Fruit fly (Drosophila melanogaster) whole organism, embryonic: ENCODE measurements around the gene CG11726.

Experiments used
- Bteb2 ChIP-seq: fragments of 200-800 bp; sonication (Bioruptor generic); optimal IDR thresholded peaks from 2 replicates; lab custom pipeline; 2016; ENCODE audit warnings: missing biosample characterization, missing genetic modification characterization
- CG10147 ChIP-seq: fragments of 200-800 bp; sonication (Bioruptor generic); optimal IDR thresholded peaks from 2 replicates; lab custom pipeline; 2019; ENCODE audit warnings: missing biosample characterization, mild to moderate bottlenecking, missing genetic modification characterization, moderate library complexity
- CG10565 ChIP-seq: fragments of 200-800 bp; sonication (Bioruptor generic); optimal IDR thresholded peaks from 3 replicates; lab custom pipeline; 2016; ENCODE audit warnings: missing biosample characterization, mild to moderate bottlenecking, missing genetic modification characterization
- CG10959 ChIP-seq: fragments of 200-800 bp; sonication (Bioruptor generic); IDR thresholded peaks from 2 replicates; pipeline ENCODE4 v1.3.6; 2022; ENCODE audit warnings: missing biosample characterization, missing genetic modification characterization
- CG10979 ChIP-seq: fragments of 200-800 bp; sonication (Bioruptor generic); optimal IDR thresholded peaks from 2 replicates; lab custom pipeline; 2018; ENCODE audit warnings: missing biosample characterization, mild to moderate bottlenecking, missing genetic modification characterization, moderate library complexity
- CG12659 ChIP-seq: fragments of 200-800 bp; sonication (Bioruptor generic); optimal IDR thresholded peaks from 3 replicates; lab custom pipeline; 2017; ENCODE audit warnings: mild to moderate bottlenecking, missing biosample characterization, missing genetic modification reagents, missing genetic modification characterization
- CG12744 ChIP-seq: fragments of 200-800 bp; sonication (Bioruptor generic); optimal IDR thresholded peaks from 2 replicates; lab custom pipeline; 2016; ENCODE audit warnings: missing biosample characterization, missing genetic modification characterization
- CG13424 ChIP-seq: fragments of 200-800 bp; sonication (Bioruptor generic); optimal IDR thresholded peaks from 2 replicates; lab custom pipeline; 2019; ENCODE audit warnings: missing biosample characterization, mild to moderate bottlenecking, missing genetic modification characterization, moderate library complexity
- CG1602 ChIP-seq: fragments of 200-800 bp; sonication (Bioruptor generic); optimal IDR thresholded peaks from 3 replicates; lab custom pipeline; 2016; ENCODE audit warnings: missing biosample characterization, missing genetic modification characterization
- CG1603 ChIP-seq: fragments of 200-800 bp; sonication (Bioruptor generic); optimal IDR thresholded peaks from 2 replicates; lab custom pipeline; 2019; ENCODE audit warnings: missing biosample characterization, mild to moderate bottlenecking, missing genetic modification characterization, moderate library complexity
- CG17912 ChIP-seq: fragments of 200-800 bp; sonication (Bioruptor generic); optimal IDR thresholded peaks from 2 replicates; lab custom pipeline; 2018; ENCODE audit warnings: missing biosample characterization, mild to moderate bottlenecking, missing genetic modification characterization
- CG31365 ChIP-seq: fragments of 200-800 bp; sonication (Bioruptor generic); optimal IDR thresholded peaks from 2 replicates; lab custom pipeline; 2018; ENCODE audit warnings: missing biosample characterization, mild to moderate bottlenecking, missing genetic modification characterization
- CG43689 ChIP-seq: fragments of 200-800 bp; sonication (Bioruptor generic); IDR thresholded peaks from 2 replicates; pipeline ENCODE4 v1.3.6; 2022; ENCODE audit warnings: missing biosample characterization, missing genetic modification characterization
- CG5245 ChIP-seq: fragments of 200-800 bp; sonication (Bioruptor generic); optimal IDR thresholded peaks from 3 replicates; lab custom pipeline; 2016; ENCODE audit warnings: missing biosample characterization, missing genetic modification characterization
- CG6791 ChIP-seq: fragments of 200-800 bp; sonication (Bioruptor generic); IDR thresholded peaks from 3 replicates; pipeline ENCODE4 v1.3.6; 2022; ENCODE audit warnings: missing biosample characterization, missing genetic modification characterization; ENCODE audit not compliant: partially characterized antibody
- CG7963 ChIP-seq: fragments of 200-800 bp; sonication (Bioruptor generic); IDR thresholded peaks from 3 replicates; pipeline ENCODE4 v1.3.6; 2022; ENCODE audit warnings: missing biosample characterization, missing genetic modification characterization; ENCODE audit not compliant: partially characterized antibody
- CG8359 ChIP-seq: fragments of 200-800 bp; sonication (Bioruptor generic); optimal IDR thresholded peaks from 2 replicates; lab custom pipeline; 2017; ENCODE audit warnings: missing biosample characterization, mild to moderate bottlenecking, missing genetic modification characterization, borderline replicate concordance
- CG9437 ChIP-seq: fragments of 200-800 bp; sonication (Bioruptor generic); optimal IDR thresholded peaks from 2 replicates; lab custom pipeline; 2018; ENCODE audit warnings: missing biosample characterization, mild to moderate bottlenecking, missing genetic modification characterization
- D19A ChIP-seq: fragments of 200-800 bp; optimal IDR thresholded peaks from 3 replicates; lab custom pipeline; 2019; ENCODE audit warnings: missing biosample characterization, mild to moderate bottlenecking, missing genetic modification characterization, moderate library complexity
- Dfd ChIP-seq, 2 experiments: fragments of >200 bp; optimal IDR thresholded peaks; 2 replicates each; lab custom pipeline; 2017; ENCODE audit warnings: missing biosample characterization in 2 of 2, missing genetic modification characterization in 2 of 2
- Dip2 ChIP-seq: fragments of 200-800 bp; sonication (Bioruptor generic); IDR thresholded peaks from 2 replicates; pipeline ENCODE4 v1.3.6; 2022; ENCODE audit warnings: missing biosample characterization, missing genetic modification characterization
- MESR4 ChIP-seq: fragments of 200-800 bp; sonication (Bioruptor generic); optimal IDR thresholded peaks from 2 replicates; lab custom pipeline; 2018; ENCODE audit warnings: missing biosample characterization, mild to moderate bottlenecking, missing genetic modification characterization, moderate library complexity
- NC2β ChIP-seq: fragments of 200-800 bp; sonication (Bioruptor generic); optimal IDR thresholded peaks from 2 replicates; lab custom pipeline; 2016; ENCODE audit warnings: missing biosample characterization, missing genetic modification characterization
- PHDP ChIP-seq: fragments of 200-800 bp; sonication (Bioruptor generic); optimal IDR thresholded peaks from 3 replicates; lab custom pipeline; 2018; ENCODE audit warnings: missing biosample characterization, mild to moderate bottlenecking, missing genetic modification characterization, moderate library complexity
- Poxn ChIP-seq: fragments of 200-800 bp; sonication (Bioruptor generic); IDR thresholded peaks from 2 replicates; pipeline ENCODE4 v1.3.6; 2022; ENCODE audit warnings: missing biosample characterization, missing genetic modification characterization
- Scr ChIP-seq: fragments of 200-800 bp; sonication (Bioruptor generic); IDR thresholded peaks from 2 replicates; pipeline ENCODE4 v1.3.6; 2022; ENCODE audit warnings: missing biosample characterization, missing genetic modification characterization; ENCODE audit not compliant: partially characterized antibody
- TFAM ChIP-seq: fragments of 200-800 bp; sonication (Bioruptor generic); optimal IDR thresholded peaks from 2 replicates; lab custom pipeline; 2017; ENCODE audit warnings: missing biosample characterization, missing genetic modification characterization, inconsistent platforms
- Usf ChIP-seq: fragments of 200-800 bp; sonication (Bioruptor generic); optimal IDR thresholded peaks from 2 replicates; lab custom pipeline; 2017; ENCODE audit warnings: missing genotype, missing biosample characterization, missing genetic modification characterization
- Vsx1 ChIP-seq: fragments of 200-800 bp; sonication (Bioruptor generic); optimal IDR thresholded peaks from 2 replicates; lab custom pipeline; 2017; ENCODE audit warnings: missing biosample characterization, mild to moderate bottlenecking, missing genetic modification characterization, missing genetic modification reagents
- ac ChIP-seq: fragments of 200-800 bp; sonication (Bioruptor generic); optimal IDR thresholded peaks from 3 replicates; lab custom pipeline; 2017; ENCODE audit warnings: missing biosample characterization, mild to moderate bottlenecking, missing genetic modification characterization
- al ChIP-seq: fragments of 200-800 bp; sonication (Bioruptor generic); IDR thresholded peaks from 2 replicates; pipeline ENCODE4 v1.3.6; 2022; ENCODE audit warnings: missing biosample characterization, missing genetic modification characterization
- ato ChIP-seq: fragments of 200-800 bp; sonication (Bioruptor generic); IDR thresholded peaks from 2 replicates; pipeline ENCODE4 v1.3.6; 2022; ENCODE audit warnings: missing biosample characterization, missing genetic modification characterization; ENCODE audit not compliant: partially characterized antibody
- bowl ChIP-seq: fragments of 200-800 bp; sonication (Bioruptor generic); IDR thresholded peaks from 2 replicates; pipeline ENCODE4 v1.3.6; 2022; ENCODE audit warnings: missing biosample characterization, missing genetic modification characterization
- cato ChIP-seq: fragments of 200-800 bp; sonication (Bioruptor generic); optimal IDR thresholded peaks from 2 replicates; lab custom pipeline; 2016; ENCODE audit warnings: missing biosample characterization, missing genetic modification characterization, borderline replicate concordance
- caup ChIP-seq: fragments of 200-800 bp; sonication (Bioruptor generic); optimal IDR thresholded peaks from 3 replicates; lab custom pipeline; 2017; ENCODE audit warnings: missing biosample characterization, mild to moderate bottlenecking, missing genetic modification characterization, moderate library complexity; ENCODE audit not compliant: severe bottlenecking
- cg ChIP-seq: fragments of 200-800 bp; sonication (Bioruptor generic); optimal IDR thresholded peaks from 3 replicates; lab custom pipeline; 2019; ENCODE audit warnings: missing biosample characterization, mild to moderate bottlenecking, missing genetic modification characterization, moderate library complexity
- ci ChIP-seq: fragments of 200-800 bp; sonication (Bioruptor generic); IDR thresholded peaks from 3 replicates; pipeline ENCODE4 v1.3.6; 2022; ENCODE audit warnings: missing biosample characterization, missing genetic modification characterization
- da ChIP-seq: fragments of 200-800 bp; sonication (Bioruptor generic); optimal IDR thresholded peaks from 2 replicates; lab custom pipeline; 2016; ENCODE audit warnings: missing biosample characterization, missing genetic modification characterization
- dati ChIP-seq: fragments of 200-800 bp; sonication (Bioruptor generic); IDR thresholded peaks from 2 replicates; pipeline ENCODE4 v1.3.6; 2022; ENCODE audit warnings: missing biosample characterization, missing genetic modification characterization
- exex ChIP-seq: fragments of 200-800 bp; sonication (Bioruptor generic); optimal IDR thresholded peaks from 4 replicates; lab custom pipeline; 2018; ENCODE audit warnings: missing biosample characterization, mild to moderate bottlenecking, missing genetic modification characterization, moderate library complexity
- lab ChIP-seq: fragments of 200-800 bp; sonication (Bioruptor generic); optimal IDR thresholded peaks from 3 replicates; lab custom pipeline; 2017; ENCODE audit warnings: missing biosample characterization, missing genetic modification characterization, mild to moderate bottlenecking, moderate library complexity, missing genetic modification reagents
- odd ChIP-seq: fragments of 200-800 bp; sonication (Bioruptor generic); optimal IDR thresholded peaks from 2 replicates; lab custom pipeline; 2017; ENCODE audit warnings: missing biosample characterization, mild to moderate bottlenecking, missing genetic modification characterization
- pb ChIP-seq: fragments of 200-800 bp; sonication (Bioruptor generic); optimal IDR thresholded peaks from 3 replicates; lab custom pipeline; 2016; ENCODE audit warnings: missing biosample characterization, missing genetic modification characterization
- pho ChIP-seq: fragments of 200-800 bp; sonication (Bioruptor generic); optimal IDR thresholded peaks from 2 replicates; lab custom pipeline; 2016; ENCODE audit warnings: missing biosample characterization, missing genetic modification characterization
- sc ChIP-seq, 3 experiments: fragments of >200 bp in 2 of 3; fragments of 200-800 bp in 1 of 3; sonication (Bioruptor generic) in 1 of 3; optimal IDR thresholded peaks; 2 replicates in 2 of 3; 3 replicates in 1 of 3; lab custom pipeline; 2017; ENCODE audit warnings: mild to moderate bottlenecking in 1 of 3, missing biosample characterization in 1 of 3, missing genetic modification characterization in 1 of 3, missing genetic modification reagents in 1 of 3
- slbo ChIP-seq: fragments of 200-800 bp; sonication (Bioruptor generic); IDR thresholded peaks from 2 replicates; pipeline ENCODE4 v1.3.6; 2022; ENCODE audit warnings: missing biosample characterization, missing genetic modification characterization
- toy ChIP-seq: fragments of 200-800 bp; sonication (Bioruptor generic); IDR thresholded peaks from 2 replicates; pipeline ENCODE4 v1.3.6; 2022; ENCODE audit warnings: missing biosample characterization, missing genetic modification characterization
- usp ChIP-seq: fragments of >200 bp; optimal IDR thresholded peaks from 2 replicates; lab custom pipeline; 2017; ENCODE audit warnings: missing biosample characterization, missing genetic modification characterization
- wor ChIP-seq: fragments of 200-800 bp; sonication (Bioruptor generic); IDR thresholded peaks from 2 replicates; pipeline ENCODE4 v1.3.6; 2022; ENCODE audit warnings: missing biosample characterization, missing genetic modification characterization
- zen ChIP-seq: fragments of 200-800 bp; sonication (Bioruptor generic); optimal IDR thresholded peaks from 3 replicates; lab custom pipeline; 2018; ENCODE audit warnings: missing biosample characterization, mild to moderate bottlenecking, missing genetic modification characterization, moderate library complexity

Gene CG11726

DNA sequence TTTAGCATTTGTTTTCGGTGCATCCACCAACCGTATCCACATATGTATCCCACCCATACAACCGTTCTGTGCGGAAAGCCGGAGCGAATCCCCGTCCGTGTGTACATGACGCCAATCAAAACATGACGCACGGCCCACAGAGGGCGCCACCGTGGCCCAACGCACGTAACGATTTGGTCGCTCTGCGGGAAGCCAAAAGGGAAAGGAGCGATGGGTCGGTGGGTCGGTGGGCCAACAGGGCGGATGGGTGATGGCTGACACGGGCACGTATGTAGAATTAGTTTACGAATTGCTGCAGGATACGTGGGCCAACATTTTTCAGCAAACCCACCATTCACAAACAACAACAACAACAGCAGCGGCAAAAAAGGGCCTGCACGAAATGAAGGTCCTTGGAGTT lies 35.8 kb upstream of the CG11726 start (continued):
- TF ChIP-seq CG7963 (GFP tag; lab: Robert Waterston, UW) (no peak), CG12659 (GFP tag; lab: Kevin White, UChicago) (no peak), CG13424 (tag; lab: Kevin White, UChicago) (no peak), cato (GFP tag; lab: Kevin White, UChicago) (no peak), odd (no peak), dati (GFP tag; lab: Robert Waterston, UW) (no peak; the same call in 1 of the 2 replicates), CG31365 (tag; lab: Kevin White, UChicago) (no peak), Dfd (GFP tag; optimal IDR thresholded peaks at IDR 0.05; lab: Kevin White, UChicago) (no peak), slbo (peak; percentile 43), lab (GFP tag; lab: Kevin White, UChicago) (peak; percentile 66), da (GFP tag; lab: Kevin White, UChicago) (no peak), MESR4 (GFP tag; lab: Kevin White, UChicago) (no peak), CG1603 (tag; lab: Kevin White, UChicago) (peak; percentile 10), CG17912 (GFP tag; lab: Kevin White, UChicago) (peak; percentile 20), usp (GFP tag; lab: Kevin White, UChicago) (no peak), Usf (GFP tag; lab: Kevin White, UChicago) (no peak), wor (GFP tag; lab: Robert Waterston, UW) (no peak), CG12744 (GFP tag; lab: Kevin White, UChicago) (no peak), CG6791 (GFP tag; lab: Robert Waterston, UW) (no peak), ci (GFP tag; lab: Robert Waterston, UW) (peak; percentile 73; the same call in 2 of the 3 replicates), CG1602 (GFP tag; lab: Kevin White, UChicago) (no peak), NC2β (GFP tag; lab: Kevin White, UChicago) (no peak), D19A (tag; lab: Kevin White, UChicago) (no peak), CG9437 (GFP tag; lab: Kevin White, UChicago) (no peak), CG10565 (no peak), CG10959 (GFP tag; lab: Robert Waterston, UW) (no peak), ato (no peak), PHDP (tag; lab: Kevin White, UChicago) (no peak), CG8359 (no peak), exex (tag; lab: Kevin White, UChicago) (no peak), Scr (GFP tag; lab: Robert Waterston, UW) (no peak), pb (GFP tag; lab: Kevin White, UChicago) (peak; percentile 30), zen (tag; lab: Kevin White, UChicago) (peak; percentile 5), Bteb2 (GFP tag; lab: Kevin White, UChicago) (no peak), CG5245 (no peak), pho (no peak), Vsx1 (no peak), cg (GFP tag; lab: Kevin White, UChicago) (no peak), bowl (GFP tag; lab: Robert Waterston, UW) (peak; percentile 34; the same call in 1 of the 2 replicates), Dip2 (no peak), Poxn (no peak), caup (GFP tag; lab: Kevin White, UChicago) (no peak), toy (GFP tag; lab: Robert Waterston, UW) (no peak; the same call in 1 of the 2 replicates), al (GFP tag; lab: Robert Waterston, UW) (no peak), ac (GFP tag; lab: Kevin White, UChicago) (no peak), CG10147 (GFP tag; lab: Kevin White, UChicago) (no peak), CG43689 (GFP tag; lab: Robert Waterston, UW) (no peak), CG10979 (tag; lab: Kevin White, UChicago) (no peak), sc (optimal IDR thresholded peaks at IDR 0.05; lab: Kevin White, UChicago) (no peak), sc (GFP tag; optimal IDR thresholded peaks at IDR 0.05; lab: Kevin White, UChicago) (no peak), TFAM (GFP tag; lab: Kevin White, UChicago) (no peak)
